Worm (Caenorhabditis elegans): ENCODE data around the gene fbxl-5.

fbxl-5 gene

DNA sequence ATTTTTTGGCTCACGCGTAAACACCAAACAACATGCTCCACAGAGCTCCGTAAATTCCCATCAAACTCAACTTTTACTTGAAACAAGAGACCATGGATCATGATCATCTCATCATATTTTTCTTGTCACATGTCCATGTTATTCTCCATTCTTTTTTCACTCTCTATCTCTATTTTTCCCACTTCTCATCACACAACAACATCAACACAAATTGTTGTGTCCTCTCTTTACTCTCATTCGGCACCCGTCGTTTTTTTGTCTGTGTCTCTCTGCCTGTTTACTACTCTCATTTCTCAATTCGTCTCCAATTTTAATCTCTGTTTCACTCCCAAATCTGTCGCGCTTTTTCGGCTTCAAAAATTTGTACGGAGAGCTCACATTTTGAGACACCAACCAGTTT is 16.6 kb downstream of the fbxl-5 start:
- no peak for TF ChIP-seq tbx-37 (GFP tag; conservative IDR thresholded peaks at IDR 0.05)
- no peak for TF ChIP-seq F13C5.2 (tag; optimal IDR thresholded peaks at IDR 0.05)
- TF ChIP-seq aly-1 (tag; optimal IDR thresholded peaks at IDR 0.05): no peak
- no peak for TF ChIP-seq scrt-1 (GFP tag; IDR thresholded peaks at IDR 0.05)
- no peak for TF ChIP-seq hmg-4 (GFP tag; optimal IDR thresholded peaks at IDR 0.05)
- no peak for TF ChIP-seq B0310.2 (tag; optimal IDR thresholded peaks at IDR 0.05)
- no peak for TF ChIP-seq hnd-1 (tag; optimal IDR thresholded peaks at IDR 0.05)
- no peak for TF ChIP-seq tbx-11 (GFP tag; IDR thresholded peaks at IDR 0.05)
- no peak for TF ChIP-seq sea-1 (GFP tag; conservative IDR thresholded peaks at IDR 0.05)
- TF ChIP-seq flt-1 (GFP tag; IDR thresholded peaks at IDR 0.05): no peak
- no peak for TF ChIP-seq ceh-36 (tag; optimal IDR thresholded peaks at IDR 0.05)
- no peak for TF ChIP-seq pes-1 (GFP tag; IDR thresholded peaks at IDR 0.05)
- TF ChIP-seq ama-1 (optimal IDR thresholded peaks at IDR 0.05): no peak
- TF ChIP-seq ceh-13 (GFP tag; optimal IDR thresholded peaks at IDR 0.05): no peak
- TF ChIP-seq hmbx-1 (tag; optimal IDR thresholded peaks at IDR 0.05): no peak
- no peak for TF ChIP-seq tra-4 (tag; optimal IDR thresholded peaks at IDR 0.05)

DNA sequence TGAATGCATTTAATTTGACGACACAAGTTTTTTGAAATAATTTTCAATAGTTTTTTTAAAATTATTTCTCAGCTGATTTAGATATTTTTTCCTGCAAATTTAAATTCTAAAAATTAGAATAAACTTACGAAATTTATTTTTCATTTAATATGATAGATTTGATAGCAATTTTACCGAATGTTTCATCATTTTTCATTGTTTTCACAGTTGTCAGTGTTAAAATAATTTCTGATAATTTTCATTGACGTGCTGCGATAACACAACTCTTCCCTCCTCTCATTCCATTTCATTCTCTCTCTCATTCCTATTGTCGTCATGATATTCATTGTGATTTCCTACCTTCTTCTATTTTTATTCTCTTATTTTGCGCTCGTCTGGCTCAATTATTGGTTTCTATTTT is 17.5 kb downstream of the fbxl-5 start, which contains the start of gene hint-3:
Gene hint-3 (plus strand): TSS at position 301 of the 400 bp plus-strand sequence.
- no peak for TF ChIP-seq hmg-4 (GFP tag; optimal IDR thresholded peaks at IDR 0.05)

DNA sequence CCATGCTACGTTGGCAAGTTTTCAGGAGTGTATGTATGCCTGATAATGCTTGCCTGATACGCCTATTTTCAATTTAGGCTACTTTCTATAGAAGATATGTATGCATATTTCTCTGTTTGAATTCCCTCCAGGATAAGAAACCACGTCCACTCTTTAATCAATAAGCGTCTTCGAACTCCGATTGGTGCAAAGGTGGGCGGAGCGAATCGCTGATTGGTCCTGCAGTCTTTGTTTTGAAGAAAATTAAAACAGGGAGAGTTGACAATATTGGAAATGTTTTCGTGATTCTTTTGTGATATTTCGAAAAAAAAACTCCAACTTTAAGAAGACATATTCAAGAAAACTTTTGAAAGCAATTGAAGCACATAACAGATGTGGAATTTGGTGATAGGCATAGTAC is 19.2 kb downstream of the fbxl-5 start:
- no peak for TF ChIP-seq sea-1 (GFP tag; conservative IDR thresholded peaks at IDR 0.05)
- TF ChIP-seq hmbx-1 (tag; optimal IDR thresholded peaks at IDR 0.05): no peak
- no peak for TF ChIP-seq aly-1 (tag; optimal IDR thresholded peaks at IDR 0.05)
- TF ChIP-seq scrt-1 (GFP tag; IDR thresholded peaks at IDR 0.05): no peak
- no peak for TF ChIP-seq ceh-13 (GFP tag; optimal IDR thresholded peaks at IDR 0.05)
- TF ChIP-seq hnd-1 (tag; optimal IDR thresholded peaks at IDR 0.05): no peak
- TF ChIP-seq flt-1 (GFP tag; IDR thresholded peaks at IDR 0.05): no peak
- no peak for TF ChIP-seq F13C5.2 (tag; optimal IDR thresholded peaks at IDR 0.05)
- TF ChIP-seq B0310.2 (tag; optimal IDR thresholded peaks at IDR 0.05): no peak
- TF ChIP-seq tra-4 (tag; optimal IDR thresholded peaks at IDR 0.05): no peak
- no peak for TF ChIP-seq pes-1 (GFP tag; IDR thresholded peaks at IDR 0.05)
- TF ChIP-seq ceh-36 (tag; optimal IDR thresholded peaks at IDR 0.05): no peak
- no peak for TF ChIP-seq tbx-11 (GFP tag; IDR thresholded peaks at IDR 0.05)

DNA sequence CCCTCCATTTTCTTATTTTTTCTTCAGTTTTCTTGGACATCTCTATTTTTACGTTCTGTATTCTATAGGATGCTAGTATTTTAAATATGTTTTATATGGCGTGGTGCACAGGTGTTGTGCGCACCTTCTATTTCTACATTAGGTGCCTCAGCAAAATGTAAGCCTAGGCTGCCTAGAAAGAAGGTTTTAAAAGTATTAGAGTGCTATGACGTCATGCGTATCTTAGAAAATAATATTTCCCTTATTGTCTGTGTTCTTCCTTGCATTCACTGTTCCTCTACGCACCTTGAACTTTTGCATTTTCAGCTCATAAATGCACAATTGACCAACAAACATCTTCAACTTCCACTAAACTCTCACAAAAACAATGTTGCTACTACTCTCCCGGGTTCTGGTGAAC is 28.3 kb downstream of the fbxl-5 start, which contains the start of gene frpr-3:
Gene frpr-3 (plus strand): TSS at position 301 of the 400 bp plus-strand sequence.
- no peak for TF ChIP-seq hmbx-1 (tag; optimal IDR thresholded peaks at IDR 0.05)
- no peak for TF ChIP-seq tbx-11 (GFP tag; IDR thresholded peaks at IDR 0.05)
- no peak for TF ChIP-seq F13C5.2 (tag; optimal IDR thresholded peaks at IDR 0.05)
- no peak for TF ChIP-seq tbx-37 (GFP tag; conservative IDR thresholded peaks at IDR 0.05)
- TF ChIP-seq ets-7 (tag; optimal IDR thresholded peaks at IDR 0.05): no peak

DNA sequence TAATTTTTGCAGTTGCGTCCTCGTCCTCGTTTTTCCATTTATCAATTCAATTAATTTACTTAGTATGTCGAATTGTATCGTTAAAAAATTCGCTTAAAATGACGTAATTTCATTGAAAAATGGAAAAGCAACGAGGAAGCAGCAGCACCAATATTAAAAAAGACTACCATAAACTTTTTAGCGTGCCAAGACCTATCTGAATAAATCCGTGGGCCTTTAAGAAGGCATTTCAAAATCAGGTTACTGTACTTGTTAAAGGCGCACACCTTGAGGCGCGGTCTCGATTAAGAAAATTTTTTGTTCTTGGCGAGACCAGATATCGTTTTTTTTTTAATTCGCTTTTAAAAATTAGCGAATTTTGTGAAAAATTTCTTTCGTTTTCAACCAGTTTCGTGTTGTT is 30.9 kb downstream of the fbxl-5 start:
- TF ChIP-seq ceh-36 (tag; optimal IDR thresholded peaks at IDR 0.05) (no peak), ceh-13 (GFP tag; optimal IDR thresholded peaks at IDR 0.05) (no peak), hmg-4 (GFP tag; optimal IDR thresholded peaks at IDR 0.05) (no peak), pes-1 (GFP tag; IDR thresholded peaks at IDR 0.05) (no peak), ets-7 (tag; optimal IDR thresholded peaks at IDR 0.05) (no peak), hnd-1 (tag; optimal IDR thresholded peaks at IDR 0.05) (no peak), B0310.2 (tag; optimal IDR thresholded peaks at IDR 0.05) (no peak), scrt-1 (GFP tag; IDR thresholded peaks at IDR 0.05) (no peak), hmbx-1 (tag; optimal IDR thresholded peaks at IDR 0.05) (no peak), F13C5.2 (tag; optimal IDR thresholded peaks at IDR 0.05) (no peak), ama-1 (optimal IDR thresholded peaks at IDR 0.05) (no peak), flt-1 (GFP tag; IDR thresholded peaks at IDR 0.05) (no peak), tra-4 (tag; optimal IDR thresholded peaks at IDR 0.05) (no peak)

DNA sequence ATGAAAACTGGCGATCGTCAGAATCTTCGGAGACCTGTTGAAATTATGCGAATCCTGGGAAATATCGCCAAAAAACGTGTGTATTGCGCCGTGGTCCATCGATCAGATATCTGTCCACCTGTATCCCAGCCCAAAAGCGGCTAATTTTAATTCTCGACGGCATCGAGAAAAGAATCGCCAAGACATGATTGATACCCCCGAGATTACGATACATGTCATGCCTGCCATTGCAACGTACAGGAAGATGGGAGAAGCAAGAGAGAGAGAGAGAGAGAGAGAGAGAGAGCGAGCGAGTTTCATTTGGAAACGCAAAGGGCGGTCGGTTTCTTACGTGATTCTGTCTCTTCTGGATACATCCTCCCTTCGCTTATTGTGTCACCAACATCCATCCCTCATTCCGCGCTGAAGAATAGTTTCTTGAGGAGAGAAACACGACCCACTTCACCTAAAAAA is 31.5 kb downstream of the fbxl-5 start, which contains the start of gene grl-10:
Gene grl-10 (plus strand): TSS at position 403 of the 453 bp plus-strand sequence.
- TF ChIP-seq ceh-36 (tag; optimal IDR thresholded peaks at IDR 0.05) (no peak), hmbx-1 (tag; optimal IDR thresholded peaks at IDR 0.05) (no peak), hmg-4 (GFP tag; optimal IDR thresholded peaks at IDR 0.05) (no peak), sea-1 (GFP tag; conservative IDR thresholded peaks at IDR 0.05) (no peak), tbx-11 (GFP tag; IDR thresholded peaks at IDR 0.05) (no peak), hnd-1 (tag; optimal IDR thresholded peaks at IDR 0.05) (no peak), scrt-1 (GFP tag; IDR thresholded peaks at IDR 0.05) (no peak), flt-1 (GFP tag; IDR thresholded peaks at IDR 0.05) (no peak), aly-1 (tag; optimal IDR thresholded peaks at IDR 0.05) (no peak), ets-7 (tag; optimal IDR thresholded peaks at IDR 0.05) (no peak), ama-1 (optimal IDR thresholded peaks at IDR 0.05) (no peak), ceh-13 (GFP tag; optimal IDR thresholded peaks at IDR 0.05) (no peak), pes-1 (GFP tag; IDR thresholded peaks at IDR 0.05) (no peak), tbx-37 (GFP tag; conservative IDR thresholded peaks at IDR 0.05) (no peak), tra-4 (tag; optimal IDR thresholded peaks at IDR 0.05) (no peak)

DNA sequence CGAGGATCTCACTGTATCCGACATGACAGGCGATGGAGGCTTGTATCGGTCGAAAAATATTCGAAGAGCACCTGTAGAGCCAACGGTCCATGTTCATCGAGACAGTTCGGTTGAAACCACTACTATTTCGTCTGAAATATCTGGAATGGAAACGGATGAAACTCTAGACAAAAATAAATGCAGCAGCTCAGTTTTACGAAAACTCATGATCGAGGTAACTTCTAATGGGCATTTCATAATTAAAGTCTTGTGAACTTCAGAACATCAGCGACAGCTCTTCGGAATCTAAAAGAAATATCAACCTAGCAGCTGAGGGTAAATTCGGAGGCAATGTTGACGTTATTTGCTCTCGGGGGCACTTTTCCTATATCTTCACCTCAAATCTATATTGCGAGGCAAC is 32.5 kb downstream of the fbxl-5 start:
- TF ChIP-seq hnd-1 (tag; optimal IDR thresholded peaks at IDR 0.05) (no peak), hmbx-1 (tag; optimal IDR thresholded peaks at IDR 0.05) (no peak), aly-1 (tag; optimal IDR thresholded peaks at IDR 0.05) (no peak), scrt-1 (GFP tag; IDR thresholded peaks at IDR 0.05) (no peak), tbx-37 (GFP tag; conservative IDR thresholded peaks at IDR 0.05) (no peak), F13C5.2 (tag; optimal IDR thresholded peaks at IDR 0.05) (no peak), ets-7 (tag; optimal IDR thresholded peaks at IDR 0.05) (no peak), tbx-11 (GFP tag; IDR thresholded peaks at IDR 0.05) (no peak), ama-1 (optimal IDR thresholded peaks at IDR 0.05) (no peak), ceh-13 (GFP tag; optimal IDR thresholded peaks at IDR 0.05) (no peak), flt-1 (GFP tag; IDR thresholded peaks at IDR 0.05) (no peak), sea-1 (GFP tag; conservative IDR thresholded peaks at IDR 0.05) (no peak)

All from whole organism, early embryonic.